Worm (Caenorhabditis elegans) whole organism, L4/young adult: ENCODE data around the gene C49F5.5.

Experiments used
- W03F9.2 ChIP-seq: fragments of 150-350 bp; optimal IDR thresholded peaks from 2 replicates; lab custom pipeline; 2014; ENCODE audit warnings: missing biosample characterization, missing genetic modification characterization
- dao-5 ChIP-seq: sonication (generic microtip); optimal IDR thresholded peaks from 2 replicates; lab custom pipeline; 2016; ENCODE audit warnings: missing genotype, missing genetic modification characterization, moderate library complexity, missing compliant biosample characterization
- him-1 ChIP-seq: sonication (generic microtip); optimal IDR thresholded peaks from 2 replicates; lab custom pipeline; 2016; ENCODE audit warnings: missing genotype, missing genetic modification reagents, missing genetic modification characterization, missing compliant biosample characterization

The C49F5.5 gene

DNA sequence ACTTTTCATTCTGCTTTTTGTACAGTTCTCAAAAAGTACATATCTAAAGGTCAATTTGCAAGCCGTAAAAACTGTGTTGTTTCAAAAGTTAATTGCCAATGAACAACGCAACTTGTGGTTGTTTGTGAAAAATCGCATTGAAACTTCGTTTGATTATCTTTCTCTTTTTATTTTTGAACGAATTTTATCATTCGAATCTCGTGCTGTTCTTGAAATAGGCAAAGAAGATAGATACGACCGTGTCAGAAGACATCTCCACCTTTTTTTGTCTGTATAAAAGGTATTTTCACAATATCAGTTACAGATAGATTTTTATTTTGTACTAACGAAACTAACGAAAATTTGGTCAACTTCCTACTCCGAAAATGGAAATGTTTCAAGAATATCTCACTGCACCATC is 8.5 kb downstream of the C49F5.5 start, which contains the start of gene C49F5.7:
Gene C49F5.7, plus strand, starts transcription at position 301 of the 400 bp plus-strand sequence.
- no peak for TF ChIP-seq him-1 (tag; lab: Kevin White, UChicago)
- no peak for TF ChIP-seq W03F9.2 (tag; lab: Kevin White, UChicago)
- no peak for TF ChIP-seq dao-5 (tag; lab: Kevin White, UChicago)

DNA sequence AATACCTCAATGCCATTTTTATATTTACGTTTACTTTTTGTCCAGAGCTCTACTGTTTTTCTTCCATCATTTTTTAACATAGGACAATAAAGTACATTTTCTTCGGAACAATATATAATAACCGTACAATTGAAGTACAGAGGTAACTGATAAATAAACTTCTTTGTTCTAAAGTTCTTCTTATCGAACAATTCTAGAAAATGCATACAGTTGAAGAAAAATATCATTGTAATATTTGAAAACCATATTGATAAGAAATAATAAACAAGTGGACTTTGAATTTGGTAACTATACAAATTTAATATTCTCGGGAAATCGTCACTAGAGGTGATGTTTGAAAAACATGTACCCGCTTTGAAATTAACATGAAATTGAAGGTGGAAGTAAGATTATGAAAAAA is 10.6 kb downstream of the C49F5.5 start:
- TF ChIP-seq dao-5 (tag; lab: Kevin White, UChicago): no peak
- no peak for TF ChIP-seq W03F9.2 (tag; lab: Kevin White, UChicago)
- no peak for TF ChIP-seq him-1 (tag; lab: Kevin White, UChicago)

- TF ChIP-seq him-1 (tag; lab: Kevin White, UChicago) (no peak), W03F9.2 (tag; lab: Kevin White, UChicago) (no peak), dao-5 (tag; lab: Kevin White, UChicago) (no peak)
Observed at ce11 chrX:11999573-11999972, 13.6 kb downstream of the C49F5.5 start.

- TF ChIP-seq dao-5 (tag; lab: Kevin White, UChicago) (no peak), him-1 (tag; lab: Kevin White, UChicago) (no peak), W03F9.2 (tag; lab: Kevin White, UChicago) (no peak)
Observed at ce11 chrX:12001600-12001999, 15.6 kb downstream of the C49F5.5 start.

ce11 chrX:12003969-12004368 is 18.0 kb downstream of the C49F5.5 start:
- TF ChIP-seq dao-5 (tag; lab: Kevin White, UChicago) (no peak), W03F9.2 (tag; lab: Kevin White, UChicago) (no peak), him-1 (tag; lab: Kevin White, UChicago) (no peak)

DNA sequence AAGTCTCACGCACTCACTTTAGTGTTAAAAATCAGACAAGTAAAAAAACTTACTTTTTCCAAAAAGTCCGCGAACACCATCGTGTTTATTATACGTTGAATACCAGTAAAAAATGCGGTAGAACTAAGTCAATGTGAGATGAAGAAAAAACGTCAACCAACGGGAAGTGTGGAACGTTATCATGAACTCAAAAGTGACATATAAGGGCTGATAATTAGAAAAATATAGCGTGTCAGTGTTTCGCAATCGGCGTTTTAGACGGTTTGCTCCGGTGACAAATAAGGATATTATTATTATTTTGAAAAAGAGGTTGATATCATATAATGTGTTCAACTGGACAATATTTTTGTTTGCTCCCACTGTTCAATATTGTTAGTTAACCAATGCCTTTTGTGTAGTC is 18.9 kb downstream of the C49F5.5 start:
- TF ChIP-seq dao-5 (tag; lab: Kevin White, UChicago) (no peak), him-1 (tag; lab: Kevin White, UChicago) (no peak), W03F9.2 (tag; lab: Kevin White, UChicago) (no peak)

ce11 chrX:12005499-12005959 is 19.5 kb downstream of the C49F5.5 start, which contains the start of gene sma-5:
Gene sma-5, minus strand, starts transcription at chrX:12005549.
- no peak for TF ChIP-seq W03F9.2 (tag; lab: Kevin White, UChicago)
- TF ChIP-seq dao-5 (tag; lab: Kevin White, UChicago): no peak
- TF ChIP-seq him-1 (tag; lab: Kevin White, UChicago): no peak

DNA sequence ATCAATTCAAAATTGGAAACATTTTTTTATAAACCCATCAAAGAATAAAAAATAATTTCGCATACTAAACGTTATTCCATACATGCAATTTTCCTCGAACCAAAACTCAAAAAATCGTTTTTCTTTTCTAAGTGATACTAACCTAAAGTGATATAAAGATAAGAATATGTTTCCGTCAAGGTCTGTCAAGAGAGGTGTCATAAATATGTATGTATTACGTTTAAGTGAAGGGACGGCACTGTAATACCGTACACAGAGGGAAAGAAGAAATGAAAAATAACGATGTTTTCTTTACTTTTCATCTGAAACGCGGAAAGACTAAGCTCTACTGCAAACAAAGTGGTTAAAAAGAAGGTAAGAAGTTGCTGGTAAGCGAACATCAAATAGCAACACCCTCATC is 20.5 kb downstream of the C49F5.5 start:
- TF ChIP-seq W03F9.2 (tag; lab: Kevin White, UChicago) (no peak), him-1 (tag; lab: Kevin White, UChicago) (no peak), dao-5 (tag; lab: Kevin White, UChicago) (no peak)

- no peak for TF ChIP-seq W03F9.2 (tag; lab: Kevin White, UChicago)
Observed at ce11 chrX:12007905-12008466, 22.0 kb downstream of the C49F5.5 start.

DNA sequence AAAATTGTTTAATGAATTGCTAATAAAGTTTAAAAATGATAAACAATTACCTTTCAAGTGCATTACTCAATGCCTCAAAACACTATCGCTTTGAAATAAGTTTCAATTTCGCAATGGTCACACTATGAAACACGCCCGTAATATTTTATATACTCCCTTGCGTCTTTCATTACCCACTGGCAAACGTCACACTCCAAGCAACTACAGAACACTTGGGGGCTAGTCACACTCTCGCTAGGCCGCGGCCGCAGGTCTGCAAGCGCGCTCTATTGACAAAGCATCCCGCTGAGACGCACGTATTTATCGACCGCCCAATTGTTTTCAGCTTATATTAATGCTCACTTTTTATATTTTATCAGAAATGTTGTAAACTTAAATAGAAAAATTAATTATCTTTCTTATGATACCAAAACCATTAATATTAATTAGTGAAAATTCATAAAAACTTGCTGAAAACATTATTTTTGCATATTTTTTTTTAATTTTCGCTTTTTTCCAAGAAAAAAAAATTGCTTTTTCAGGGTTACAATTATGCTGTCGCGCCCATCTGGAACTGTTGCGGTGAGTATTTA is 32.0 kb downstream of the C49F5.5 start, which contains the start of the genes nmat-1 and ucr-2.1:
Gene nmat-1, minus strand, starts transcription at position 136 of the 572 bp plus-strand sequence.
Gene ucr-2.1, plus strand, starts transcription at position 522 of the 572 bp plus-strand sequence.
- TF ChIP-seq W03F9.2 (tag; lab: Kevin White, UChicago) (peak; percentile 77), him-1 (tag; lab: Kevin White, UChicago) (no peak)

- TF ChIP-seq him-1 (tag; lab: Kevin White, UChicago): no peak
- no peak for TF ChIP-seq dao-5 (tag; lab: Kevin White, UChicago)
- TF ChIP-seq W03F9.2 (tag; lab: Kevin White, UChicago): no peak
Observed at ce11 chrX:12021446-12021845, 35.5 kb downstream of the C49F5.5 start.

DNA sequence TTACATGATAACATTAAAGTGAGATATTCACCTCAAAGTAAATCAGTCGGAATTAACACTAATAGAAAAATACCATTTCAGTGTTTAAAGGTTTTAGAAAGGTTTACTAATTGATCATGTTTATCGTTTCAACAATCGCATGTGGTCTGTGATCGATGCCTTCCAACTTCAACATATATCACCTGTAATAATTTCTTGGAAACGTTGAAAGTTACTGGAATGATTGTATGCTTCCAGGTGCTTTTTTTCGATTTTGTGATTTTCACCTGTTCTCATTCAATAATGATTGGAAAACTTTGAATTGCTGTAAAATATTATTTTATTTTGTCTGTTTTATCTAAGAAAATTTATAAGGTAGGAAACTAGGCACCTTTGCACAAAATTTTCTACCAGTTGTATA is 36.5 kb downstream of the C49F5.5 start:
- TF ChIP-seq W03F9.2 (tag; lab: Kevin White, UChicago): no peak
- TF ChIP-seq him-1 (tag; lab: Kevin White, UChicago): no peak
- no peak for TF ChIP-seq dao-5 (tag; lab: Kevin White, UChicago)

ce11 chrX:12025070-12025789 is 39.2 kb downstream of the C49F5.5 start, which contains the start of gene B0198.2:
Gene B0198.2, plus strand, starts transcription at chrX:12025739.
- TF ChIP-seq W03F9.2 (tag; lab: Kevin White, UChicago): no peak
- no peak for TF ChIP-seq him-1 (tag; lab: Kevin White, UChicago)
- no peak for TF ChIP-seq dao-5 (tag; lab: Kevin White, UChicago)
